Worm (Caenorhabditis elegans): ENCODE results near the gene scl-18.

- TF ChIP-seq nfya-2 (GFP tag; IDR thresholded peaks at IDR 0.05): no peak
- TF ChIP-seq ceh-100 (GFP tag; IDR thresholded peaks at IDR 0.05): no peak
- no peak for TF ChIP-seq unc-62 (GFP tag; optimal IDR thresholded peaks at IDR 0.05)
- no peak for TF ChIP-seq K12H6.12 (tag; optimal IDR thresholded peaks at IDR 0.05)
- TF ChIP-seq ama-1 (optimal IDR thresholded peaks at IDR 0.05): no peak
- TF ChIP-seq ama-1 (GFP tag; optimal IDR thresholded peaks at IDR 0.05): no peak
- no peak for TF ChIP-seq F39B2.1 (GFP tag; IDR thresholded peaks at IDR 0.05)
- no peak for TF ChIP-seq attf-3 (GFP tag; conservative IDR thresholded peaks at IDR 0.05)
- no peak for TF ChIP-seq ztf-3 (GFP tag; optimal IDR thresholded peaks at IDR 0.05)
- TF ChIP-seq lin-54 (GFP tag; optimal IDR thresholded peaks at IDR 0.05): no peak
- TF ChIP-seq attf-5 (GFP tag; optimal IDR thresholded peaks at IDR 0.05): no peak
- TF ChIP-seq efl-1 (GFP tag; optimal IDR thresholded peaks at IDR 0.05): no peak
Observed at ce11 chrIV:11714739-11715138, 39.5 kb downstream of the scl-18 start, which contains the start of gene magi-1.

Measured in whole organism, young adult.